Fruit fly (Drosophila melanogaster): ENCODE data around the gene CG32444.

CG32444 gene

dm6 chr3L:21652768-21653167 lies 16.0 kb downstream of the CG32444 start (continued):
- TF ChIP-seq jing (GFP tag; optimal IDR thresholded peaks at IDR 0.05) (peak; percentile 8), CG2120 (GFP tag; optimal IDR thresholded peaks at IDR 0.05) (peak; percentile 76), CG7357 (GFP tag; IDR thresholded peaks at IDR 0.05) (peak; percentile 59; the same call in 1 of the 3 replicates), CG7372 (GFP tag; IDR thresholded peaks at IDR 0.05) (peak; percentile 62; the same call in 1 of the 2 replicates), p53 (GFP tag; optimal IDR thresholded peaks at IDR 0.05) (peak; percentile 19), emc (GFP tag; optimal IDR thresholded peaks at IDR 0.05) (no peak), CG31365 (tag; optimal IDR thresholded peaks at IDR 0.05) (peak; percentile 45), CG31388 (GFP tag; optimal IDR thresholded peaks at IDR 0.05) (peak; percentile 31), CG14050 (GFP tag; IDR thresholded peaks at IDR 0.05) (no peak), CG9437 (GFP tag; optimal IDR thresholded peaks at IDR 0.05) (no peak), oc (tag; optimal IDR thresholded peaks at IDR 0.05) (peak; percentile 25), CG12299 (tag; optimal IDR thresholded peaks at IDR 0.05) (no peak), lab (GFP tag; optimal IDR thresholded peaks at IDR 0.05) (peak; percentile 34), CG7786 (GFP tag; optimal IDR thresholded peaks at IDR 0.05) (peak; percentile 39), dati (GFP tag; IDR thresholded peaks at IDR 0.05) (no peak), CG7556 (GFP tag; optimal IDR thresholded peaks at IDR 0.05) (peak; percentile 19), CG5245 (GFP tag; optimal IDR thresholded peaks at IDR 0.05) (peak; percentile 87), CG13624 (GFP tag; optimal IDR thresholded peaks at IDR 0.05) (no peak), CG4730 (GFP tag; IDR thresholded peaks at IDR 0.05) (0 out of 2 replicates have a peak, but pooled peaks have one; percentile 18), CG1647 (GFP tag; optimal IDR thresholded peaks at IDR 0.05) (peak; percentile 54), gcm (GFP tag; optimal IDR thresholded peaks at IDR 0.05) (peak; percentile 9), Awh (GFP tag; IDR thresholded peaks at IDR 0.05) (no peak), CG3838 (GFP tag; optimal IDR thresholded peaks at IDR 0.05) (peak; percentile 23), CG30020 (tag; optimal IDR thresholded peaks at IDR 0.05) (no peak), CG2712 (tag; optimal IDR thresholded peaks at IDR 0.05) (peak; percentile 79), z (GFP tag; IDR thresholded peaks at IDR 0.05) (no peak), sd (tag; optimal IDR thresholded peaks at IDR 0.05) (no peak), CG8944 (GFP tag; optimal IDR thresholded peaks at IDR 0.05) (peak; percentile 80), CG13894 (tag; optimal IDR thresholded peaks at IDR 0.05) (peak; percentile 57), CG11398 (GFP tag; optimal IDR thresholded peaks at IDR 0.05) (no peak), zf30C (GFP tag; optimal IDR thresholded peaks at IDR 0.05) (no peak), CG15073 (GFP tag; optimal IDR thresholded peaks at IDR 0.05) (peak; percentile 47), CG14441 (GFP tag; IDR thresholded peaks at IDR 0.05) (peak; percentile 62), Mrtf (GFP tag; IDR thresholded peaks at IDR 0.05) (peak; percentile 75), row (GFP tag; IDR thresholded peaks at IDR 0.05) (peak; percentile 64), Atf-2 (GFP tag; optimal IDR thresholded peaks at IDR 0.05) (peak; percentile 73), CG2129 (GFP tag; IDR thresholded peaks at IDR 0.05; ENCODE audit: partially characterized antibody) (no peak), CG14860 (GFP tag; IDR thresholded peaks at IDR 0.05; ENCODE audit: partially characterized antibody) (no peak), CG13123 (GFP tag; optimal IDR thresholded peaks at IDR 0.05) (peak; percentile 73), CG15601 (tag; optimal IDR thresholded peaks at IDR 0.05) (peak; percentile 77), dan (GFP tag; IDR thresholded peaks at IDR 0.05) (no peak), Lpt (GFP tag; optimal IDR thresholded peaks at IDR 0.05) (no peak), CG4424 (GFP tag; optimal IDR thresholded peaks at IDR 0.05) (peak; percentile 75), CG18262 (tag; optimal IDR thresholded peaks at IDR 0.05) (peak; percentile 57), prd (optimal IDR thresholded peaks at IDR 0.05) (no peak), prd (GFP tag; IDR thresholded peaks at IDR 0.05) (peak; percentile 63; the same call in 2 of the 3 replicates), CG4617 (GFP tag; optimal IDR thresholded peaks at IDR 0.05; ENCODE audit: borderline replicate concordance) (peak; percentile 42), CG10147 (GFP tag; optimal IDR thresholded peaks at IDR 0.05) (peak; percentile 47), caup (GFP tag; optimal IDR thresholded peaks at IDR 0.05; ENCODE audit: severe bottlenecking) (peak; percentile 59), unpg (GFP tag; optimal IDR thresholded peaks at IDR 0.05) (peak; percentile 67), insv (GFP tag; optimal IDR thresholded peaks at IDR 0.05) (peak in 1 of 2 experiments; percentile 84)
